Worm (Caenorhabditis elegans) whole organism, L3 larva: Measurements from ENCODE around the gene qua-1.
A peak's percentile ranks its signal among the peaks of the same experiment; 100 is the strongest.

Experiments
- R02D3.7 ChIP-seq: fragments of 150-350 bp; optimal IDR thresholded peaks from 2 replicates; lab custom pipeline; 2014; ENCODE audit warnings: missing biosample characterization, missing genetic modification characterization
- ZK546.5 ChIP-seq: sonication (generic microtip); optimal IDR thresholded peaks from 2 replicates; lab custom pipeline; 2017; ENCODE audit warnings: missing biosample characterization, missing genetic modification characterization
- aly-2 ChIP-seq: fragments of 150-350 bp; optimal IDR thresholded peaks from 2 replicates; lab custom pipeline; 2014; ENCODE audit warnings: missing biosample characterization, missing genetic modification characterization
- ama-1 ChIP-seq: fragments of 150-350 bp; optimal IDR thresholded peaks from 2 replicates; lab custom pipeline; 2018
- ceh-28 ChIP-seq: fragments of 150-350 bp; optimal IDR thresholded peaks from 2 replicates; lab custom pipeline; 2014; ENCODE audit warnings: missing biosample characterization, missing genetic modification reagents, missing genetic modification characterization
- ceh-82 ChIP-seq: fragments of 150-350 bp; optimal IDR thresholded peaks from 2 replicates; lab custom pipeline; 2014; ENCODE audit warnings: missing biosample characterization, missing genetic modification characterization
- daf-12 ChIP-seq: fragments of 150-350 bp; optimal IDR thresholded peaks from 2 replicates; lab custom pipeline; 2014; ENCODE audit warnings: missing biosample characterization, missing genetic modification reagents, missing genetic modification characterization
- egl-27 ChIP-seq: sonication (generic microtip); optimal IDR thresholded peaks from 4 replicates; lab custom pipeline; 2017; ENCODE audit warnings: missing biosample characterization, missing genetic modification reagents, missing genetic modification characterization
- egl-5 ChIP-seq: fragments of 150-350 bp; optimal IDR thresholded peaks from 2 replicates; lab custom pipeline; 2017; ENCODE audit warnings: missing biosample characterization, missing genetic modification reagents, missing genetic modification characterization, inconsistent platforms
- elt-1 ChIP-seq: fragments of 150-350 bp; optimal IDR thresholded peaks from 2 replicates; lab custom pipeline; 2014; ENCODE audit warnings: missing biosample characterization, missing genetic modification characterization
- elt-2 ChIP-seq: sonication (generic microtip); optimal IDR thresholded peaks from 2 replicates; lab custom pipeline; 2016; ENCODE audit warnings: missing genetic modification reagents, mild to moderate bottlenecking, missing genetic modification characterization, missing compliant biosample characterization
- elt-3 ChIP-seq, 3 experiments: fragments of 150-350 bp in 1 of 3; sonication (generic microtip) in 2 of 3; optimal IDR thresholded peaks; 2 replicates in 2 of 3; 4 replicates in 1 of 3; lab custom pipeline; 2014 to 2017; ENCODE audit warnings: missing biosample characterization in 3 of 3, missing genetic modification characterization in 3 of 3
- fkh-10 ChIP-seq: sonication (generic microtip); optimal IDR thresholded peaks from 2 replicates; lab custom pipeline; 2017; ENCODE audit warnings: missing biosample characterization, missing genetic modification reagents, missing genetic modification characterization
- fkh-2 ChIP-seq: fragments of 150-350 bp; optimal IDR thresholded peaks from 2 replicates; lab custom pipeline; 2014; ENCODE audit warnings: missing biosample characterization, missing genetic modification reagents, missing genetic modification characterization
- hmg-11 ChIP-seq: sonication (generic microtip); optimal IDR thresholded peaks from 2 replicates; lab custom pipeline; 2016; ENCODE audit warnings: missing genetic modification characterization, missing compliant biosample characterization
- jun-1 ChIP-seq: fragments of 150-350 bp; optimal IDR thresholded peaks from 2 replicates; lab custom pipeline; 2014; ENCODE audit warnings: missing biosample characterization, missing genetic modification reagents, missing genetic modification characterization
- lin-15B ChIP-seq: fragments of 150-350 bp; optimal IDR thresholded peaks from 2 replicates; lab custom pipeline; 2014; ENCODE audit warnings: missing biosample characterization, missing genetic modification characterization
- lin-39 ChIP-seq: fragments of 150-350 bp; optimal IDR thresholded peaks from 2 replicates; lab custom pipeline; 2018; ENCODE audit warnings: missing biosample characterization, missing genetic modification reagents, missing genetic modification characterization
- lsy-12 ChIP-seq: sonication (generic microtip); optimal IDR thresholded peaks from 2 replicates; lab custom pipeline; 2016; ENCODE audit warnings: mild to moderate bottlenecking, missing genetic modification characterization, missing compliant biosample characterization
- mdl-1 ChIP-seq: fragments of 150-350 bp; optimal IDR thresholded peaks from 2 replicates; lab custom pipeline; 2014; ENCODE audit warnings: missing biosample characterization, missing genetic modification characterization
- mml-1 ChIP-seq: fragments of 150-350 bp; sonication (generic microtip); optimal IDR thresholded peaks from 3 replicates; lab custom pipeline; 2014; ENCODE audit warnings: missing biosample characterization, missing genetic modification characterization
- nfya-1 ChIP-seq: sonication (generic microtip); optimal IDR thresholded peaks from 2 replicates; lab custom pipeline; 2017; ENCODE audit warnings: missing genetic modification characterization, mild to moderate bottlenecking, missing compliant biosample characterization, antibody characterized with exemption, moderate library complexity; ENCODE audit not compliant: insufficient read depth
- nhr-12 ChIP-seq: fragments of 150-350 bp; optimal IDR thresholded peaks from 2 replicates; lab custom pipeline; 2014; ENCODE audit warnings: missing biosample characterization, missing genetic modification characterization
- nhr-23 ChIP-seq: fragments of 150-350 bp; optimal IDR thresholded peaks from 2 replicates; lab custom pipeline; 2014; ENCODE audit warnings: missing biosample characterization, missing genetic modification reagents, missing genetic modification characterization
- nhr-237 ChIP-seq: fragments of 150-350 bp; optimal IDR thresholded peaks from 2 replicates; lab custom pipeline; 2014; ENCODE audit warnings: missing biosample characterization, missing genetic modification characterization
- nhr-25 ChIP-seq: sonication (generic microtip); optimal IDR thresholded peaks from 2 replicates; lab custom pipeline; 2017; ENCODE audit warnings: missing biosample characterization, missing genetic modification characterization
- nhr-28 ChIP-seq: fragments of 150-350 bp; optimal IDR thresholded peaks from 2 replicates; lab custom pipeline; 2014; ENCODE audit warnings: missing biosample characterization, missing genetic modification characterization
- nhr-43 ChIP-seq: sonication (generic microtip); optimal IDR thresholded peaks from 2 replicates; lab custom pipeline; 2016; ENCODE audit warnings: mild to moderate bottlenecking, missing genetic modification characterization, missing compliant biosample characterization; ENCODE audit not compliant: poor library complexity, severe bottlenecking
- nhr-67 ChIP-seq: fragments of 150-350 bp; optimal IDR thresholded peaks from 2 replicates; lab custom pipeline; 2014; ENCODE audit warnings: missing biosample characterization, missing genetic modification characterization
- nhr-76 ChIP-seq: fragments of 150-350 bp; sonication (generic microtip); optimal IDR thresholded peaks from 5 replicates; lab custom pipeline; 2014; ENCODE audit warnings: missing biosample characterization, missing genetic modification characterization
- nhr-77 ChIP-seq: fragments of 150-350 bp; optimal IDR thresholded peaks from 2 replicates; lab custom pipeline; 2014; ENCODE audit warnings: missing biosample characterization, missing genetic modification characterization
- pha-4 ChIP-seq: fragments of 150-350 bp; optimal IDR thresholded peaks from 2 replicates; lab custom pipeline; 2014; ENCODE audit warnings: missing biosample characterization, missing genetic modification reagents, missing genetic modification characterization
- pqm-1 ChIP-seq: fragments of 150-350 bp; optimal IDR thresholded peaks from 2 replicates; lab custom pipeline; 2017; ENCODE audit warnings: missing biosample characterization, missing genetic modification characterization, inconsistent platforms
- sea-2 ChIP-seq: fragments of 150-350 bp; sonication (generic microtip); optimal IDR thresholded peaks from 4 replicates; lab custom pipeline; 2014; ENCODE audit warnings: missing biosample characterization, missing genetic modification reagents, missing genetic modification characterization
- skn-1 ChIP-seq: fragments of 150-350 bp; optimal IDR thresholded peaks from 2 replicates; lab custom pipeline; 2014; ENCODE audit warnings: missing biosample characterization, missing genetic modification characterization
- snpc-4 ChIP-seq: fragments of 150-350 bp; optimal IDR thresholded peaks from 2 replicates; lab custom pipeline; 2014; ENCODE audit warnings: missing biosample characterization, missing genetic modification characterization
- tbx-2 ChIP-seq: sonication (generic microtip); optimal IDR thresholded peaks from 2 replicates; lab custom pipeline; 2016; ENCODE audit warnings: mild to moderate bottlenecking, missing genetic modification characterization, missing compliant biosample characterization
- unc-39 ChIP-seq: sonication (generic microtip); optimal IDR thresholded peaks from 4 replicates; lab custom pipeline; 2017; ENCODE audit warnings: missing biosample characterization, missing genetic modification characterization
- unc-62 ChIP-seq: fragments of 150-350 bp; sonication (generic microtip); optimal IDR thresholded peaks from 4 replicates; lab custom pipeline; 2014; ENCODE audit warnings: missing biosample characterization, missing genetic modification reagents, missing genetic modification characterization
- ztf-11 ChIP-seq: fragments of 150-350 bp; optimal IDR thresholded peaks from 2 replicates; lab custom pipeline; 2014; ENCODE audit warnings: missing biosample characterization, missing genetic modification characterization
- ztf-4 ChIP-seq: fragments of 150-350 bp; optimal IDR thresholded peaks from 2 replicates; lab custom pipeline; 2014; ENCODE audit warnings: missing biosample characterization, missing genetic modification characterization

Gene qua-1

ce11 chrII:8205612-8206011, 7.0 kb downstream of the qua-1 start:
- TF ChIP-seq snpc-4 (tag; lab: Kevin White, UChicago) (no peak), mml-1 (tag; lab: Kevin White, UChicago) (no peak), mdl-1 (no peak), elt-2 (tag; lab: Kevin White, UChicago) (peak; percentile 63), egl-5 (no peak), pqm-1 (tag; lab: Kevin White, UChicago) (peak; percentile 2), ztf-11 (tag; lab: Kevin White, UChicago) (no peak), skn-1 (tag; lab: Kevin White, UChicago) (peak; percentile 40), nhr-28 (tag; lab: Kevin White, UChicago) (no peak), aly-2 (tag; lab: Kevin White, UChicago) (no peak), ztf-4 (tag; lab: Kevin White, UChicago) (no peak), pha-4 (tag; lab: Kevin White, UChicago) (peak; percentile 18)

- TF ChIP-seq nhr-77 (tag; lab: Kevin White, UChicago): no peak
- TF ChIP-seq aly-2 (tag; lab: Kevin White, UChicago): no peak
- TF ChIP-seq lin-15B (tag; lab: Kevin White, UChicago): no peak
- TF ChIP-seq nfya-1: no peak
- TF ChIP-seq elt-3 (tag; optimal IDR thresholded peaks at IDR 0.05; lab: Kevin White, UChicago): no peak
- no peak for TF ChIP-seq egl-5
- no peak for TF ChIP-seq lin-39 (tag; lab: Kevin White, UChicago)
- no peak for TF ChIP-seq tbx-2 (tag; lab: Kevin White, UChicago)
- no peak for TF ChIP-seq fkh-10 (GFP tag; lab: Kevin White, UChicago)
- no peak for TF ChIP-seq fkh-2 (tag; lab: Kevin White, UChicago)
- TF ChIP-seq nhr-23 (tag; lab: Kevin White, UChicago): no peak
Observed at ce11 chrII:8209476-8209875, 10.9 kb downstream of the qua-1 start, which contains the start of gene M110.8. Gene M110.8 (minus strand): TSS chrII:8209576.

- TF ChIP-seq tbx-2 (tag; lab: Kevin White, UChicago) (no peak), nhr-43 (no peak), lsy-12 (tag; lab: Kevin White, UChicago) (no peak), ZK546.5 (tag; lab: Kevin White, UChicago) (no peak), R02D3.7 (no peak), pqm-1 (tag; lab: Kevin White, UChicago) (no peak), snpc-4 (tag; lab: Kevin White, UChicago) (no peak), nhr-23 (tag; lab: Kevin White, UChicago) (no peak), unc-39 (no peak), nhr-25 (no peak), nhr-237 (tag; lab: Kevin White, UChicago) (no peak)
Observed at ce11 chrII:8212680-8213079, 14.1 kb downstream of the qua-1 start, which contains the start of gene twk-3. Gene twk-3 (minus strand): TSS chrII:8212780.

- peak; percentile 7 for TF ChIP-seq pha-4 (tag; lab: Kevin White, UChicago)
- no peak for TF ChIP-seq nhr-67 (tag; lab: Kevin White, UChicago)
Observed at ce11 chrII:8214367-8214766, 15.8 kb downstream of the qua-1 start, which contains the start of gene M110.10. Gene M110.10 (minus strand): TSS chrII:8214467.

- TF ChIP-seq elt-2 (tag; lab: Kevin White, UChicago) (peak; percentile 14), fkh-2 (tag; lab: Kevin White, UChicago) (no peak), daf-12 (tag; lab: Kevin White, UChicago) (no peak), lin-39 (tag; lab: Kevin White, UChicago) (peak; percentile 70), R02D3.7 (peak; percentile 93), tbx-2 (tag; lab: Kevin White, UChicago) (no peak), pha-4 (tag; lab: Kevin White, UChicago) (peak; percentile 80), skn-1 (tag; lab: Kevin White, UChicago) (no peak), nfya-1 (peak; percentile 76), aly-2 (tag; lab: Kevin White, UChicago) (no peak), ztf-4 (tag; lab: Kevin White, UChicago) (no peak), lin-15B (tag; lab: Kevin White, UChicago) (peak; percentile 65), nhr-25 (no peak), sea-2 (no peak), ztf-11 (tag; lab: Kevin White, UChicago) (no peak), ceh-82 (tag; lab: Kevin White, UChicago) (no peak), snpc-4 (tag; lab: Kevin White, UChicago) (peak; percentile 50), lsy-12 (tag; lab: Kevin White, UChicago) (no peak), ceh-28 (tag; lab: Kevin White, UChicago) (peak; percentile 69), ama-1 (lab: Kevin White, UChicago) (no peak), egl-5 (peak; percentile 67), nhr-28 (tag; lab: Kevin White, UChicago) (no peak), unc-62 (GFP tag; lab: Kevin White, UChicago) (no peak), nhr-67 (tag; lab: Kevin White, UChicago) (no peak), hmg-11 (tag; lab: Kevin White, UChicago) (peak; percentile 71), elt-1 (tag; lab: Kevin White, UChicago) (no peak), egl-27 (tag; lab: Kevin White, UChicago) (no peak), nhr-77 (tag; lab: Kevin White, UChicago) (no peak), nhr-12 (tag; lab: Kevin White, UChicago) (no peak), fkh-10 (GFP tag; lab: Kevin White, UChicago) (no peak), ZK546.5 (tag; lab: Kevin White, UChicago) (no peak), nhr-76 (tag; lab: Kevin White, UChicago) (no peak), jun-1 (tag; lab: Kevin White, UChicago) (peak; percentile 4), nhr-23 (tag; lab: Kevin White, UChicago) (peak; percentile 73), pqm-1 (tag; lab: Kevin White, UChicago) (no peak)
Observed at ce11 chrII:8216433-8216832, 17.8 kb downstream of the qua-1 start, which contains the start of gene M110.3. Gene M110.3 (minus strand): TSS chrII:8216616.
